Fruit fly (Drosophila melanogaster) whole organism, wandering third instar larva: ENCODE data around the gene CenB1A.

Experiments
- Abd-B ChIP-seq: fragments of >200 bp; optimal IDR thresholded peaks from 2 replicates; lab custom pipeline; 2017; ENCODE audit warnings: missing biosample characterization, missing genetic modification characterization
- Dfd ChIP-seq: fragments of >200 bp; optimal IDR thresholded peaks from 2 replicates; lab custom pipeline; 2017; ENCODE audit warnings: missing biosample characterization, missing genetic modification characterization
- GATAd ChIP-seq: sonication (Bioruptor generic); optimal IDR thresholded peaks from 2 replicates; lab custom pipeline; 2016; ENCODE audit warnings: missing biosample characterization, missing genetic modification characterization
- HLH106 ChIP-seq: fragments of 200-800 bp; optimal IDR thresholded peaks from 3 replicates; lab custom pipeline; 2019; ENCODE audit warnings: missing biosample characterization, mild to moderate bottlenecking, missing genetic modification characterization, moderate library complexity
- Myc ChIP-seq: fragments of >200 bp; optimal IDR thresholded peaks from 2 replicates; lab custom pipeline; 2017
- N ChIP-seq: fragments of >200 bp; optimal IDR thresholded peaks from 2 replicates; lab custom pipeline; 2018; ENCODE audit warnings: missing biosample characterization, missing external identifiers, missing genetic modification characterization
- br ChIP-seq: fragments of 200-800 bp; sonication (Bioruptor generic); optimal IDR thresholded peaks from 2 replicates; lab custom pipeline; 2016; ENCODE audit warnings: missing biosample characterization, missing genetic modification characterization
- dsf ChIP-seq: sonication (Bioruptor generic); optimal IDR thresholded peaks from 2 replicates; lab custom pipeline; 2016; ENCODE audit warnings: missing biosample characterization, missing genetic modification characterization, borderline replicate concordance
- h ChIP-seq: fragments of 200-800 bp; sonication (Bioruptor generic); optimal IDR thresholded peaks from 3 replicates; lab custom pipeline; 2016; ENCODE audit warnings: missing biosample characterization, mild to moderate bottlenecking, missing genetic modification characterization
- sage ChIP-seq: fragments of 200-800 bp; sonication (Bioruptor generic); optimal IDR thresholded peaks from 2 replicates; lab custom pipeline; 2016; ENCODE audit warnings: missing biosample characterization, mild to moderate bottlenecking, missing genetic modification characterization
- usp ChIP-seq: fragments of >200 bp; optimal IDR thresholded peaks from 2 replicates; lab custom pipeline; 2017; ENCODE audit warnings: missing biosample characterization, missing genetic modification characterization

DNA sequence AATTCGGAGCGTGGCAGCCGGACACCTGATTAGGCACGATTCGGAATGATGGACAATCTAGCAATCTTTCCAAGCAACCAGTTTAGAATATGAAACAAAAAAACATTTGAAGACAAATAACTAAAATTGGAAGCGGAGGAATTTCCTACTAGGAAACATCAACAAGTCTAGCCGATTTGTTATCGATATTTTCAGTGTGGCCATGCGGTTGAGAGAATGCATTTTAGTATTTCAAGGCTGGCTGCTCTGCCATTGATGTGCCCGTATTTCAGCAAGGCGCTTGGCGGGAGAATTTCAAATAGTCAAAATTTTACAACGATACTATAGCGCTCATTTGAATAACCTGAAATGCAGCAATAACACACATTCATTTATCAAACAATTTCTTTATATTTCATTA, 9.6 kb downstream of the CenB1A start, which contains the start of gene CG31457:
- TF ChIP-seq dsf (GFP tag; lab: Kevin White, UChicago) (no peak), Dfd (no peak), N (GFP tag; lab: Kevin White, UChicago) (no peak), Abd-B (GFP tag; lab: Kevin White, UChicago) (no peak), sage (GFP tag; lab: Kevin White, UChicago) (no peak), HLH106 (no peak), h (GFP tag; lab: Kevin White, UChicago) (peak; percentile 7), Myc (lab: Kevin White, UChicago) (no peak), usp (GFP tag; lab: Kevin White, UChicago) (no peak), GATAd (GFP tag; lab: Kevin White, UChicago) (no peak), br (GFP tag; lab: Kevin White, UChicago) (no peak)
